Worm (Caenorhabditis elegans): Measurements from ENCODE around the gene C31C9.6.

ce11 chrII:13711493-13712055 lies 49.7 kb upstream of the C31C9.6 start:
- TF ChIP-seq ama-1 (optimal IDR thresholded peaks at IDR 0.05) (no peak), nhr-12 (tag; optimal IDR thresholded peaks at IDR 0.05) (no peak), ztf-1 (GFP tag; conservative IDR thresholded peaks at IDR 0.05) (no peak), nhr-237 (tag; optimal IDR thresholded peaks at IDR 0.05) (no peak), unc-55 (GFP tag; optimal IDR thresholded peaks at IDR 0.05) (no peak)

Measured in whole organism, L2 larva.